Fruit fly (Drosophila melanogaster) whole organism, embryonic: Measurements from ENCODE around the gene CG42495.
A peak's percentile ranks its signal among the peaks of the same experiment; 100 is the strongest.

ENCODE experiments used
- Ada2b ChIP-seq: fragments of 200-800 bp; sonication (Bioruptor generic); IDR thresholded peaks from 2 replicates; pipeline ENCODE4 v1.3.6; 2022; ENCODE audit warnings: missing biosample characterization, missing genetic modification characterization
- BtbVII ChIP-seq: fragments of 200-800 bp; sonication (Bioruptor generic); optimal IDR thresholded peaks from 3 replicates; lab custom pipeline; 2017; ENCODE audit warnings: missing biosample characterization, mild to moderate bottlenecking, missing genetic modification characterization
- CG12071 ChIP-seq: fragments of 200-800 bp; sonication (Bioruptor generic); optimal IDR thresholded peaks from 3 replicates; lab custom pipeline; 2018; ENCODE audit warnings: missing biosample characterization, mild to moderate bottlenecking, missing genetic modification characterization
- CG12155 ChIP-seq: fragments of 200-800 bp; sonication (Bioruptor generic); optimal IDR thresholded peaks from 3 replicates; lab custom pipeline; 2016; ENCODE audit warnings: missing biosample characterization, missing genetic modification characterization
- CG14014 ChIP-seq: fragments of 200-800 bp; sonication (Bioruptor generic); IDR thresholded peaks from 2 replicates; pipeline ENCODE4 v1.3.6; 2022; ENCODE audit warnings: missing biosample characterization, missing genetic modification characterization
- CG17328 ChIP-seq: fragments of 200-800 bp; sonication (Bioruptor generic); IDR thresholded peaks from 2 replicates; pipeline ENCODE4 v1.3.6; 2022; ENCODE audit warnings: missing biosample characterization, missing genetic modification characterization
- CG1832 ChIP-seq: fragments of 200-800 bp; sonication (Bioruptor generic); optimal IDR thresholded peaks from 2 replicates; lab custom pipeline; 2017; ENCODE audit warnings: missing biosample characterization, mild to moderate bottlenecking, missing genetic modification characterization, inconsistent platforms
- CG2199 ChIP-seq: fragments of 200-800 bp; sonication (Bioruptor generic); IDR thresholded peaks from 3 replicates; pipeline ENCODE4 v1.3.6; 2022; ENCODE audit warnings: missing biosample characterization, missing genetic modification characterization
- CG31365 ChIP-seq: fragments of 200-800 bp; sonication (Bioruptor generic); optimal IDR thresholded peaks from 2 replicates; lab custom pipeline; 2018; ENCODE audit warnings: missing biosample characterization, mild to moderate bottlenecking, missing genetic modification characterization
- CG34376 ChIP-seq: fragments of 200-800 bp; sonication (Bioruptor generic); optimal IDR thresholded peaks from 2 replicates; lab custom pipeline; 2018; ENCODE audit warnings: missing biosample characterization, mild to moderate bottlenecking, missing genetic modification characterization
- CG3726 ChIP-seq: fragments of 200-800 bp; sonication (Bioruptor generic); IDR thresholded peaks from 3 replicates; pipeline ENCODE4, ENCODE4 v1.3.6; 2022; ENCODE audit warnings: missing biosample characterization, missing genetic modification characterization
- CG5953 ChIP-seq: fragments of 200-800 bp; sonication (Bioruptor generic); IDR thresholded peaks from 2 replicates; pipeline ENCODE4 v1.3.6; 2022; ENCODE audit warnings: missing biosample characterization, missing genetic modification characterization
- CG8944 ChIP-seq: fragments of 200-800 bp; sonication (Bioruptor generic); optimal IDR thresholded peaks from 3 replicates; lab custom pipeline; 2016; ENCODE audit warnings: missing biosample characterization, missing genetic modification characterization
- D19B ChIP-seq: fragments of 200-800 bp; sonication (Bioruptor generic); optimal IDR thresholded peaks from 2 replicates; lab custom pipeline; 2017; ENCODE audit warnings: missing biosample characterization, mild to moderate bottlenecking, missing genetic modification characterization
- E2f1 ChIP-seq: fragments of 200-800 bp; sonication (Bioruptor generic); IDR thresholded peaks from 2 replicates; pipeline ENCODE4 v1.3.6; 2022; ENCODE audit warnings: missing biosample characterization, missing genetic modification characterization
- Fer1 ChIP-seq: fragments of 200-800 bp; sonication (Bioruptor generic); optimal IDR thresholded peaks from 2 replicates; lab custom pipeline; 2017; ENCODE audit warnings: missing biosample characterization, mild to moderate bottlenecking, missing genetic modification characterization
- Hr78 ChIP-seq, 2 experiments: fragments of 200-800 bp in 1 of 2; fragments of >200 bp in 1 of 2; sonication (Bioruptor generic) in 1 of 2; optimal IDR thresholded peaks; 2 replicates each; lab custom pipeline; 2017 to 2019; ENCODE audit warnings: missing biosample characterization in 2 of 2, missing genetic modification characterization in 2 of 2, mild to moderate bottlenecking in 1 of 2, moderate library complexity in 1 of 2
- Max ChIP-seq: fragments of 200-800 bp; sonication (Bioruptor generic); optimal IDR thresholded peaks from 2 replicates; lab custom pipeline; 2016; ENCODE audit warnings: missing biosample characterization, mild to moderate bottlenecking, missing genetic modification characterization
- NC2α ChIP-seq: fragments of 200-800 bp; sonication (Bioruptor generic); optimal IDR thresholded peaks from 2 replicates; lab custom pipeline; 2016; ENCODE audit warnings: missing biosample characterization, missing genetic modification characterization
- Optix ChIP-seq: fragments of 200-800 bp; sonication (Bioruptor generic); IDR thresholded peaks from 3 replicates; pipeline ENCODE4 v1.3.6; 2022; ENCODE audit warnings: missing biosample characterization, missing genetic modification characterization
- Rfx ChIP-seq: fragments of 200-800 bp; sonication (Bioruptor generic); IDR thresholded peaks from 2 replicates; pipeline ENCODE4 v1.3.6; 2022; ENCODE audit warnings: missing biosample characterization, missing genetic modification characterization
- Scr ChIP-seq: fragments of 200-800 bp; sonication (Bioruptor generic); IDR thresholded peaks from 2 replicates; pipeline ENCODE4 v1.3.6; 2022; ENCODE audit warnings: missing biosample characterization, missing genetic modification characterization; ENCODE audit not compliant: partially characterized antibody
- Side ChIP-seq: fragments of 200-800 bp; sonication (Bioruptor generic); optimal IDR thresholded peaks from 2 replicates; lab custom pipeline; 2016; ENCODE audit warnings: missing biosample characterization, missing genetic modification characterization
- Usf ChIP-seq: fragments of 200-800 bp; sonication (Bioruptor generic); optimal IDR thresholded peaks from 2 replicates; lab custom pipeline; 2017; ENCODE audit warnings: missing genotype, missing biosample characterization, missing genetic modification characterization
- ase ChIP-seq: fragments of 200-800 bp; sonication (Bioruptor generic); IDR thresholded peaks from 3 replicates; pipeline ENCODE4 v1.3.6; 2022; ENCODE audit warnings: missing biosample characterization, missing genetic modification characterization
- bigmax ChIP-seq: fragments of 200-800 bp; sonication (Bioruptor generic); optimal IDR thresholded peaks from 2 replicates; lab custom pipeline; 2018; ENCODE audit warnings: missing biosample characterization, mild to moderate bottlenecking, missing genetic modification characterization
- chinmo ChIP-seq: fragments of 200-800 bp; sonication (Bioruptor generic); IDR thresholded peaks from 4 replicates; pipeline ENCODE4 v1.3.6; 2022; ENCODE audit warnings: missing biosample characterization, missing genetic modification characterization; ENCODE audit not compliant: partially characterized antibody
- crc ChIP-seq: fragments of 200-800 bp; sonication (Bioruptor generic); optimal IDR thresholded peaks from 2 replicates; lab custom pipeline; 2016; ENCODE audit warnings: missing biosample characterization, missing genetic modification characterization
- da ChIP-seq: fragments of 200-800 bp; sonication (Bioruptor generic); optimal IDR thresholded peaks from 2 replicates; lab custom pipeline; 2016; ENCODE audit warnings: missing biosample characterization, missing genetic modification characterization
- dati ChIP-seq: fragments of 200-800 bp; sonication (Bioruptor generic); IDR thresholded peaks from 2 replicates; pipeline ENCODE4 v1.3.6; 2022; ENCODE audit warnings: missing biosample characterization, missing genetic modification characterization
- ems ChIP-seq: fragments of 200-800 bp; sonication (Bioruptor generic); optimal IDR thresholded peaks from 3 replicates; lab custom pipeline; 2016; ENCODE audit warnings: missing biosample characterization, missing genetic modification characterization
- fu2 ChIP-seq: fragments of 200-800 bp; sonication (Bioruptor generic); optimal IDR thresholded peaks from 2 replicates; lab custom pipeline; 2016; ENCODE audit warnings: missing biosample characterization, missing genetic modification characterization
- h ChIP-seq: fragments of >200 bp; optimal IDR thresholded peaks from 2 replicates; lab custom pipeline; 2017
- hbn ChIP-seq: fragments of 200-800 bp; sonication (Bioruptor generic); IDR thresholded peaks from 2 replicates; pipeline ENCODE4 v1.3.6; 2022; ENCODE audit warnings: missing biosample characterization, missing genetic modification characterization; ENCODE audit not compliant: partially characterized antibody
- jumu ChIP-seq: fragments of 200-800 bp; sonication (Bioruptor generic); optimal IDR thresholded peaks from 3 replicates; lab custom pipeline; 2016; ENCODE audit warnings: missing biosample characterization, missing genetic modification characterization
- kni ChIP-seq: fragments of 200-800 bp; sonication (Bioruptor generic); optimal IDR thresholded peaks from 3 replicates; lab custom pipeline; 2017; ENCODE audit warnings: mild to moderate bottlenecking, missing biosample characterization, missing genetic modification reagents, missing genetic modification characterization
- knrl ChIP-seq: fragments of 200-800 bp; sonication (Bioruptor generic); IDR thresholded peaks from 3 replicates; pipeline ENCODE4 v1.3.6; 2022; ENCODE audit warnings: missing biosample characterization, missing genetic modification characterization; ENCODE audit not compliant: partially characterized antibody
- maf-S ChIP-seq: fragments of 200-800 bp; sonication (Bioruptor generic); optimal IDR thresholded peaks from 2 replicates; lab custom pipeline; 2016; ENCODE audit warnings: missing biosample characterization, missing genetic modification characterization
- nmo ChIP-seq: fragments of 200-800 bp; sonication (Bioruptor generic); optimal IDR thresholded peaks from 2 replicates; lab custom pipeline; 2018; ENCODE audit warnings: missing biosample characterization, mild to moderate bottlenecking, missing genetic modification characterization, moderate library complexity
- odd ChIP-seq: fragments of 200-800 bp; sonication (Bioruptor generic); optimal IDR thresholded peaks from 2 replicates; lab custom pipeline; 2017; ENCODE audit warnings: missing biosample characterization, mild to moderate bottlenecking, missing genetic modification characterization
- onecut ChIP-seq: fragments of 200-800 bp; sonication (Bioruptor generic); IDR thresholded peaks from 2 replicates; pipeline ENCODE4 v1.3.6; 2022; ENCODE audit warnings: missing biosample characterization, missing genetic modification characterization
- p53 ChIP-seq: fragments of 200-800 bp; sonication (Bioruptor generic); optimal IDR thresholded peaks from 2 replicates; lab custom pipeline; 2016; ENCODE audit warnings: missing biosample characterization, missing genetic modification characterization
- prd ChIP-seq, 3 experiments: fragments of >200 bp in 2 of 3; fragments of 200-800 bp in 1 of 3; sonication (Bioruptor generic) in 1 of 3; optimal IDR thresholded peaks in 2 of 3; IDR thresholded peaks in 1 of 3; 2 replicates in 2 of 3; 3 replicates in 1 of 3; pipeline versions ENCODE4 v1.3.6 to Lab custom; 2017 to 2022; ENCODE audit warnings: missing biosample characterization in 1 of 3, missing genetic modification characterization in 1 of 3
- schlank ChIP-seq: fragments of 200-800 bp; sonication (Bioruptor generic); optimal IDR thresholded peaks from 2 replicates; lab custom pipeline; 2018; ENCODE audit warnings: missing biosample characterization, mild to moderate bottlenecking, missing genetic modification characterization
- seq ChIP-seq: fragments of 200-800 bp; sonication (Bioruptor generic); IDR thresholded peaks from 2 replicates; pipeline ENCODE4 v1.3.6; 2022; ENCODE audit warnings: missing biosample characterization, missing genetic modification characterization
- slbo ChIP-seq: fragments of 200-800 bp; sonication (Bioruptor generic); IDR thresholded peaks from 2 replicates; pipeline ENCODE4 v1.3.6; 2022; ENCODE audit warnings: missing biosample characterization, missing genetic modification characterization
- slp2 ChIP-seq: fragments of 200-800 bp; sonication (Bioruptor generic); optimal IDR thresholded peaks from 2 replicates; lab custom pipeline; 2016; ENCODE audit warnings: missing biosample characterization, missing genetic modification characterization
- sr ChIP-seq: fragments of 200-800 bp; sonication (Bioruptor generic); IDR thresholded peaks from 3 replicates; pipeline ENCODE4 v1.3.6; 2022; ENCODE audit warnings: missing biosample characterization, missing genetic modification characterization
- sug ChIP-seq: fragments of 200-800 bp; optimal IDR thresholded peaks from 2 replicates; lab custom pipeline; 2019; ENCODE audit warnings: missing biosample characterization, mild to moderate bottlenecking, missing genetic modification characterization, moderate library complexity
- zen2 ChIP-seq: fragments of 200-800 bp; sonication (Bioruptor generic); IDR thresholded peaks from 3 replicates; pipeline ENCODE4 v1.3.6; 2022; ENCODE audit warnings: missing biosample characterization, missing genetic modification characterization; ENCODE audit not compliant: partially characterized antibody

Gene CG42495

dm6 chr3L:18672986-18673633 is 5.9 kb downstream of the CG42495 start, which contains the start of gene Capr (continued):
- TF ChIP-seq CG8944 (GFP tag; lab: Kevin White, UChicago) (no peak), CG17328 (GFP tag; lab: Robert Waterston, UW) (0 out of 2 replicates have a peak, but pooled peaks have one; percentile 6), hbn (peak; percentile 100), chinmo (peak; percentile 100), kni (GFP tag; lab: Kevin White, UChicago) (no peak), knrl (peak; percentile 100), Usf (GFP tag; lab: Kevin White, UChicago) (no peak), fu2 (no peak), CG2199 (GFP tag; lab: Robert Waterston, UW) (no peak), p53 (peak; percentile 65), odd (GFP tag; lab: Kevin White, UChicago) (no peak), slbo (GFP tag; lab: Robert Waterston, UW) (peak; percentile 57), BtbVII (GFP tag; lab: Kevin White, UChicago) (no peak), CG12155 (GFP tag; lab: Kevin White, UChicago) (no peak), Scr (GFP tag; lab: Robert Waterston, UW) (peak; percentile 99), slp2 (GFP tag; lab: Kevin White, UChicago) (no peak), CG34376 (GFP tag; lab: Kevin White, UChicago) (peak; percentile 18), CG14014 (GFP tag; lab: Robert Waterston, UW) (no peak), nmo (GFP tag; lab: Kevin White, UChicago) (peak; percentile 55), Max (GFP tag; lab: Kevin White, UChicago) (no peak), h (lab: Kevin White, UChicago) (no peak), Hr78 (GFP tag; optimal IDR thresholded peaks at IDR 0.05; lab: Kevin White, UChicago) (no peak), da (no peak), Optix (GFP tag; lab: Robert Waterston, UW) (0 out of 3 replicates have a peak, but pooled peaks have one; percentile 7), Ada2b (no peak), CG1832 (GFP tag; lab: Kevin White, UChicago) (no peak), E2f1 (no peak), Fer1 (GFP tag; lab: Kevin White, UChicago) (peak; percentile 5), Rfx (GFP tag; lab: Robert Waterston, UW) (peak; percentile 71), bigmax (GFP tag; lab: Kevin White, UChicago) (peak; percentile 6), prd (optimal IDR thresholded peaks at IDR 0.05; lab: Kevin White, UChicago) (no peak), prd (GFP tag; IDR thresholded peaks at IDR 0.05; lab: Robert Waterston, UW) (peak; percentile 6; the same call in 1 of the 3 replicates), CG12071 (GFP tag; lab: Kevin White, UChicago) (no peak), dati (GFP tag; lab: Robert Waterston, UW) (no peak), onecut (GFP tag; lab: Robert Waterston, UW) (peak; percentile 48; the same call in 1 of the 2 replicates), maf-S (no peak), seq (no peak), NC2α (GFP tag; lab: Kevin White, UChicago) (no peak), jumu (GFP tag; lab: Kevin White, UChicago) (peak; percentile 38), ems (no peak), D19B (GFP tag; lab: Kevin White, UChicago) (no peak), crc (GFP tag; lab: Kevin White, UChicago) (no peak), zen2 (peak; percentile 99), sug (tag; lab: Kevin White, UChicago) (peak; percentile 34), sr (GFP tag; lab: Robert Waterston, UW) (no peak), Side (GFP tag; lab: Kevin White, UChicago) (peak; percentile 28), schlank (tag; lab: Kevin White, UChicago) (no peak), CG5953 (GFP tag; lab: Robert Waterston, UW) (no peak), CG3726 (no peak), ase (GFP tag; lab: Robert Waterston, UW) (no peak), CG31365 (tag; lab: Kevin White, UChicago) (no peak)
